Worm (Caenorhabditis elegans) whole organism, mixed stage, embryonic: ENCODE data around the gene fipr-11.

Source experiments
- elt-1 ChIP-seq: sonication (generic microtip); optimal IDR thresholded peaks from 2 replicates; lab custom pipeline; 2017; ENCODE audit warnings: missing genetic modification characterization, mild to moderate bottlenecking, missing compliant biosample characterization, antibody characterized with exemption, moderate library complexity, borderline replicate concordance; ENCODE audit not compliant: insufficient read depth
- elt-3 ChIP-seq: fragments of 150-350 bp; optimal IDR thresholded peaks from 2 replicates; lab custom pipeline; 2014; ENCODE audit warnings: missing biosample characterization, missing genetic modification characterization
- lin-13 ChIP-seq: fragments of 150-350 bp; optimal IDR thresholded peaks from 2 replicates; lab custom pipeline; 2014; ENCODE audit warnings: missing biosample characterization, missing genetic modification characterization
- mls-2 ChIP-seq: sonication (generic microtip); optimal IDR thresholded peaks from 2 replicates; lab custom pipeline; 2016; ENCODE audit warnings: mild to moderate bottlenecking, missing genetic modification characterization, moderate library complexity, missing compliant biosample characterization
- nhr-28 ChIP-seq: fragments of 150-350 bp; optimal IDR thresholded peaks from 2 replicates; lab custom pipeline; 2014; ENCODE audit warnings: missing biosample characterization, missing genetic modification characterization
- pha-4 ChIP-seq: fragments of 150-350 bp; optimal IDR thresholded peaks from 2 replicates; lab custom pipeline; 2018; ENCODE audit warnings: missing biosample characterization, missing genetic modification reagents, missing genetic modification characterization
- snpc-4 ChIP-seq: fragments of 150-350 bp; optimal IDR thresholded peaks from 2 replicates; lab custom pipeline; 2014; ENCODE audit warnings: missing biosample characterization, missing genetic modification characterization
- tbx-8 ChIP-seq: fragments of 200-800 bp; sonication (Bioruptor generic); optimal IDR thresholded peaks from 2 replicates; lab custom pipeline; 2018; ENCODE audit warnings: mild to moderate bottlenecking, missing genetic modification characterization, moderate library complexity, missing compliant biosample characterization
- unc-39 ChIP-seq: fragments of 150-350 bp; optimal IDR thresholded peaks from 2 replicates; lab custom pipeline; 2014; ENCODE audit warnings: missing biosample characterization, missing genetic modification characterization
- unc-62 ChIP-seq: fragments of 150-350 bp; optimal IDR thresholded peaks from 2 replicates; lab custom pipeline; 2014; ENCODE audit warnings: missing biosample characterization, missing genetic modification reagents, missing genetic modification characterization
- ztf-11 ChIP-seq: fragments of 150-350 bp; optimal IDR thresholded peaks from 2 replicates; lab custom pipeline; 2014; ENCODE audit warnings: missing biosample characterization, missing genetic modification characterization

- TF ChIP-seq lin-13 (no peak), tbx-8 (GFP tag; lab: Kevin White, UChicago) (no peak), elt-3 (tag; lab: Kevin White, UChicago) (no peak), elt-1 (tag; lab: Kevin White, UChicago) (no peak), ztf-11 (tag; lab: Kevin White, UChicago) (no peak), unc-62 (GFP tag; lab: Kevin White, UChicago) (no peak), nhr-28 (tag; lab: Kevin White, UChicago) (no peak), snpc-4 (tag; lab: Kevin White, UChicago) (no peak), unc-39 (tag; lab: Kevin White, UChicago) (no peak), mls-2 (no peak), pha-4 (tag; lab: Kevin White, UChicago) (no peak)
Measured at ce11 chrV:9921288-9921687, 15.3 kb upstream of the fipr-11 start, which contains the start of gene ceh-75.
